Worm (Caenorhabditis elegans): ENCODE data around the gene lron-1.

Gene lron-1

DNA sequence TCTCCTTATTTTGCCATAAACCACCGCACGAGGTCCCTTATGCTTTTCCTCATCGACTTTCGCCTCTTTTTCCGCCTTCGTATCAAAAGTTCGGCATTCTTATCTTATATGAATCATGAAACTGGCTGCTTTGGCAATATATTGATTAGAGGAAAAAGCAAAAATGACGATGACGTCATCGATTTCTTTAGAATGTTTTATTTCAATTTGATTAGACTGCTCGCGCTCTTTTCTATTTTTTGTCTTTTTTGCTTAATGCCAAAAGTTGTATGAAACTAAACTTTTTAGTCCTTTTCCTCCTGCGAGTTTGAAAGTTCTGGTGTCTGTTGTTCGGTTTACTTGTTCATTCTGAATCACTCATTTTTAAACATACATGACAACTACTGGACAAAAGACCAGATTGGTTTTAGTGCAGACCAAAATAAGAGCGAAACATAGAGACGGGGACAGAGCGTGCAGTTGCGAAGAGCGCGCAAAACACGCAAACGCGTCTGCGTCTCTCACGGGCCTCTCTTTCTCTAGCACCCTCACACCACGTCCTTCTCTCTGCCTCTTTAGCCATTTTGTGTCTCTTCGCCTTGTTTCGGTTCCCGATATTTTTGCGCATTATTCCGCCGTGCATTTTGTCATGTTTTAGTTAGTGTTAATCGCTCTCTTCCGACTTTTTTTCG, 37.7 kb downstream of the lron-1 start (continued):
- no peak for TF ChIP-seq rnt-1 (tag; optimal IDR thresholded peaks at IDR 0.05)
- peak; percentile 75 for TF ChIP-seq ceh-31 (tag; optimal IDR thresholded peaks at IDR 0.05)
- TF ChIP-seq fkh-10 (GFP tag; optimal IDR thresholded peaks at IDR 0.05), result no peak
- no peak for TF ChIP-seq pha-4 (tag; optimal IDR thresholded peaks at IDR 0.05)
- no peak for TF ChIP-seq ceh-19 (GFP tag; optimal IDR thresholded peaks at IDR 0.05)
- TF ChIP-seq K09A11.1 (tag; optimal IDR thresholded peaks at IDR 0.05; ENCODE audit: insufficient read depth), result no peak
- TF ChIP-seq hlh-30 (tag; optimal IDR thresholded peaks at IDR 0.05; ENCODE audit: insufficient read depth), result peak; percentile 21
- TF ChIP-seq sox-4 (tag; optimal IDR thresholded peaks at IDR 0.05), result no peak
- TF ChIP-seq Y22D7AL.16 (tag; optimal IDR thresholded peaks at IDR 0.05), result no peak
- TF ChIP-seq ets-4 (tag; optimal IDR thresholded peaks at IDR 0.05), result no peak
- TF ChIP-seq npax-4 (tag; optimal IDR thresholded peaks at IDR 0.05), result no peak
- no peak for TF ChIP-seq hlh-8 (tag; optimal IDR thresholded peaks at IDR 0.05)
- no peak for TF ChIP-seq ceh-48 (tag; optimal IDR thresholded peaks at IDR 0.05)
- peak; percentile 31 for TF ChIP-seq ceh-34 (tag; optimal IDR thresholded peaks at IDR 0.05)
- TF ChIP-seq ref-2 (tag; optimal IDR thresholded peaks at IDR 0.05), result peak; percentile 43
- TF ChIP-seq dve-1 (tag; optimal IDR thresholded peaks at IDR 0.05), result no peak
- TF ChIP-seq ama-1 (optimal IDR thresholded peaks at IDR 0.05), result no peak
- TF ChIP-seq lin-11 (tag; optimal IDR thresholded peaks at IDR 0.05), result no peak
- TF ChIP-seq unc-55 (GFP tag; optimal IDR thresholded peaks at IDR 0.05), result peak; percentile 57
- no peak for TF ChIP-seq hlh-15 (tag; optimal IDR thresholded peaks at IDR 0.05)
- no peak for TF ChIP-seq eyg-1 (tag; optimal IDR thresholded peaks at IDR 0.05)
- TF ChIP-seq tbx-7 (tag; optimal IDR thresholded peaks at IDR 0.05), result no peak
- no peak for TF ChIP-seq syd-9 (tag; optimal IDR thresholded peaks at IDR 0.05)
- no peak for TF ChIP-seq madf-2 (tag; optimal IDR thresholded peaks at IDR 0.05)
- no peak for TF ChIP-seq nhr-11 (tag; optimal IDR thresholded peaks at IDR 0.05)
- TF ChIP-seq K02D7.2 (tag; optimal IDR thresholded peaks at IDR 0.05), result no peak
- TF ChIP-seq ceh-45 (GFP tag; IDR thresholded peaks at IDR 0.05), result no peak
- TF ChIP-seq fkh-6 (tag; optimal IDR thresholded peaks at IDR 0.05), result no peak
- no peak for TF ChIP-seq ceh-14 (tag; optimal IDR thresholded peaks at IDR 0.05)
- TF ChIP-seq pros-1 (tag; optimal IDR thresholded peaks at IDR 0.05), result peak; percentile 1
- no peak for TF ChIP-seq ceh-22 (tag; optimal IDR thresholded peaks at IDR 0.05)
- TF ChIP-seq sdc-2 (tag; optimal IDR thresholded peaks at IDR 0.05), result peak; percentile 18
- no peak for TF ChIP-seq pax-1 (tag; optimal IDR thresholded peaks at IDR 0.05)

DNA sequence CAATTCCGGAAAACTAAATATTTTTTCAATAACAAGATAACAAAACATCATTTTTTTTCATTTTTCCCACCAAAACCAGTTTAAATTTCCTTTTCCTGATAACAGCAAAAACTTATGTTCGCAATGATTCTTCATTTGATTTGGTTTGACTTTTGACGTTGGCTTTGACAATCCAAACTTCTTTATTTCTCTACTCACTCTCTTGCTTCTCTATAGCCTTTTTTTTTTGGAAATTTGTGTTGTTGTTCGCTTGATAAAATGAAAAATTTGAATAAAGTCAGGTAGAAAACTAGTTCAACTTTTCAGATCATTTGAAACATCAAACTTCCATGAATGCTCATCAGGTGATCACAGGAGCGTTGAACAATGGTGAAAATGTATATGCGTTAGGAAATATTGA, 38.6 kb downstream of the lron-1 start, which contains the start of gene rbc-1:
rbc-1 (plus strand) TSS at position 301 of the 400 bp plus-strand sequence.
- TF ChIP-seq ceh-24 (tag; optimal IDR thresholded peaks at IDR 0.05) (no peak), C38D4.7 (GFP tag; optimal IDR thresholded peaks at IDR 0.05) (no peak), madf-2 (tag; optimal IDR thresholded peaks at IDR 0.05) (no peak), K09A11.1 (tag; optimal IDR thresholded peaks at IDR 0.05; ENCODE audit: insufficient read depth) (no peak), dmd-4 (tag; optimal IDR thresholded peaks at IDR 0.05; ENCODE audit: borderline replicate concordance) (no peak)

DNA sequence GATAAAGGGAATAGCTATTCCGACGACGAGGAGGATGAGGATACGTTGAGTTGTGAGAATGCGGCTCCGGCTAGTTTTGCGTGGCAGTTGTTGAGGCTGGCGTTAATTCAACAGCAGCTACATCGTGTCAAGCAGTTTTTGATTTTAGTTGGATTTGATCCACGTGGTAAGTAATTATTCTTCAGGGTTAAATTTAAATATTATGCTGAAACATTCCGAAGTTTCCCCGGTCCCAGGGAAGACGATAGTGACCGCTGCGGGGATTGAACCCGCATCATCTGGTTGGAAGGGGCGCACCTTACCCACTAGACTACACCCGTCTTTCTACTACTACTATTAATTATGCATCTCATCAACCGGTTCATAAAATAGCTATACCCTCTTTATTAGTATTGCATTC, 48.7 kb downstream of the lron-1 start:
- TF ChIP-seq ttx-3 (tag; optimal IDR thresholded peaks at IDR 0.05) (no peak), ceh-19 (GFP tag; optimal IDR thresholded peaks at IDR 0.05) (no peak), fkh-10 (GFP tag; optimal IDR thresholded peaks at IDR 0.05) (no peak), ztf-16 (tag; optimal IDR thresholded peaks at IDR 0.05) (no peak), eyg-1 (tag; optimal IDR thresholded peaks at IDR 0.05) (no peak), rnt-1 (tag; optimal IDR thresholded peaks at IDR 0.05) (no peak), unc-86 (tag; optimal IDR thresholded peaks at IDR 0.05) (no peak), hlh-30 (tag; optimal IDR thresholded peaks at IDR 0.05; ENCODE audit: insufficient read depth) (no peak), dmd-4 (tag; optimal IDR thresholded peaks at IDR 0.05; ENCODE audit: borderline replicate concordance) (no peak), T23F11.4 (GFP tag; optimal IDR thresholded peaks at IDR 0.05) (no peak), K02D7.2 (tag; optimal IDR thresholded peaks at IDR 0.05) (no peak)

All from whole organism, late embryonic.